Worm (Caenorhabditis elegans) whole organism, early embryonic: ENCODE data around the gene ugt-61.

Experiments
- B0310.2 ChIP-seq: sonication (generic microtip); optimal IDR thresholded peaks from 2 replicates; lab custom pipeline; 2016; ENCODE audit warnings: mild to moderate bottlenecking, missing genetic modification characterization, missing compliant biosample characterization
- aly-1 ChIP-seq: sonication (generic microtip); optimal IDR thresholded peaks from 2 replicates; lab custom pipeline; 2016; ENCODE audit warnings: missing genetic modification characterization, missing compliant biosample characterization
- ama-1 ChIP-seq: fragments of 150-350 bp; optimal IDR thresholded peaks from 2 replicates; lab custom pipeline; 2014
- ceh-36 ChIP-seq: sonication (generic microtip); optimal IDR thresholded peaks from 2 replicates; lab custom pipeline; 2016; ENCODE audit warnings: missing genetic modification characterization, inconsistent platforms, missing compliant biosample characterization
- ets-7 ChIP-seq: sonication (generic microtip); optimal IDR thresholded peaks from 2 replicates; lab custom pipeline; 2016; ENCODE audit warnings: missing genotype, missing genetic modification characterization, missing compliant biosample characterization
- flt-1 ChIP-seq: fragments of 200-800 bp; sonication (Bioruptor generic); IDR thresholded peaks from 2 replicates; pipeline ENCODE4 v1.3.6; 2022; ENCODE audit warnings: missing genetic modification characterization, missing compliant biosample characterization
- hmbx-1 ChIP-seq: sonication (generic microtip); optimal IDR thresholded peaks from 2 replicates; lab custom pipeline; 2016; ENCODE audit warnings: mild to moderate bottlenecking, missing genetic modification characterization, missing compliant biosample characterization
- hmg-4 ChIP-seq: fragments of 200-800 bp; sonication (Bioruptor generic); optimal IDR thresholded peaks from 2 replicates; lab custom pipeline; 2018; ENCODE audit warnings: mild to moderate bottlenecking, missing genetic modification characterization, missing compliant biosample characterization
- pes-1 ChIP-seq: fragments of 200-800 bp; sonication (Bioruptor generic); IDR thresholded peaks from 2 replicates; pipeline ENCODE4 v1.3.6; 2022; ENCODE audit warnings: missing genetic modification reagents, missing genetic modification characterization, missing compliant biosample characterization
- sea-1 ChIP-seq: fragments of 200-800 bp; sonication (Bioruptor generic); conservative IDR thresholded peaks from 2 replicates; pipeline ENCODE4 v1.3.6; 2022; ENCODE audit warnings: missing genetic modification characterization, missing compliant biosample characterization
- tbx-11 ChIP-seq: fragments of 200-800 bp; sonication (Bioruptor generic); IDR thresholded peaks from 2 replicates; pipeline ENCODE4 v1.3.6; 2022; ENCODE audit warnings: missing genetic modification characterization, missing compliant biosample characterization
- tbx-37 ChIP-seq: fragments of 200-800 bp; sonication (Bioruptor generic); conservative IDR thresholded peaks from 2 replicates; pipeline ENCODE4 v1.3.6; 2022; ENCODE audit warnings: missing genetic modification reagents, missing genetic modification characterization, missing compliant biosample characterization

DNA sequence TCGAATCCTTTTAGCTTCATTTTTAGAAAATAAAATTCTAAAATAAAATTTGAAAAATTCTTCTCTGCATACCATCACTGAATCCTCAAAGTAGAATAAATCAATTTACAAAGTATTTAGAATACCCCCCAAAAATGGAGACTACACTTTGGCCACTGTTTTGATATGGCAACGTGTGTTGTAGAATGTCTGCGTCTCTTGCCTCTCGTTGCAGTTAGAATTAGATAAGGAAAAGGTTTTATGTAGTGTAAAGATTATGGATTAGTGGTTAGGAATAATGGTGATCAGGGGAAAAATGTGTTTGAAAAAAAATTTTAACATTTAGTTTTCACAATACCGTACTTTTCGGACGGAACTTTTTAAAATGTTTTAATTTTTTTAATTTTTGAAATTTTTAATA, 22.3 kb upstream of the ugt-61 start, which contains the start of gene prx-6:
- no peak for TF ChIP-seq pes-1 (GFP tag; lab: Robert Waterston, UW)
- no peak for TF ChIP-seq aly-1
- TF ChIP-seq hmg-4 (GFP tag; lab: Kevin White, UChicago): no peak
- no peak for TF ChIP-seq tbx-37 (GFP tag; lab: Robert Waterston, UW)
- TF ChIP-seq ets-7: no peak
- TF ChIP-seq flt-1: no peak
- TF ChIP-seq B0310.2: no peak
- TF ChIP-seq ama-1 (lab: Kevin White, UChicago): no peak
- TF ChIP-seq hmbx-1 (tag; lab: Kevin White, UChicago): no peak
- no peak for TF ChIP-seq tbx-11 (GFP tag; lab: Robert Waterston, UW)
- TF ChIP-seq sea-1 (GFP tag; lab: Robert Waterston, UW): no peak
- no peak for TF ChIP-seq ceh-36 (tag; lab: Kevin White, UChicago)
